Fruit fly (Drosophila melanogaster) ovary, adult (tissue): Measurements from ENCODE around the gene CG11158.
A peak's percentile ranks its signal among the peaks of the same experiment; 100 is the strongest.

Experiments used
- CG17801 ChIP-seq: fragments of 200-800 bp; optimal IDR thresholded peaks from 2 replicates; lab custom pipeline; 2019; ENCODE audit warnings: missing biosample characterization, mild to moderate bottlenecking, missing genetic modification characterization, moderate library complexity; ENCODE audit not compliant: partially characterized antibody

CG11158 gene

dm6 chrX:13649801-13650200 is 33.0 kb upstream of the CG11158 start:
- no peak for TF ChIP-seq CG17801 (GFP tag; lab: Kevin White, UChicago)

dm6 chrX:13651170-13651569 is 31.6 kb upstream of the CG11158 start:
- TF ChIP-seq CG17801 (GFP tag; lab: Kevin White, UChicago), result no peak

dm6 chrX:13667656-13668055 is 15.1 kb upstream of the CG11158 start, which contains the start of the genes DNAlig4 and CG11164:
TSS of gene DNAlig4 (minus strand) at chrX:13667811.
TSS of gene CG11164 (plus strand) at chrX:13668014.
- TF ChIP-seq CG17801 (GFP tag; lab: Kevin White, UChicago), result peak; percentile 20

dm6 chrX:13669366-13669765 is 13.4 kb upstream of the CG11158 start, which contains the start of gene CG15760:
TSS of gene CG15760 (plus strand) at chrX:13669699.
- no peak for TF ChIP-seq CG17801 (GFP tag; lab: Kevin White, UChicago)

- no peak for TF ChIP-seq CG17801 (GFP tag; lab: Kevin White, UChicago)
Measured at dm6 chrX:13670329-13670847, 12.4 kb upstream of the CG11158 start.

- TF ChIP-seq CG17801 (GFP tag; lab: Kevin White, UChicago), result no peak
Measured at dm6 chrX:13676458-13676944, 6.3 kb upstream of the CG11158 start, which contains the start of gene CG11162. TSS of gene CG11162 (plus strand) at chrX:13676894.

dm6 chrX:13677970-13678490 is 4.7 kb upstream of the CG11158 start:
- no peak for TF ChIP-seq CG17801 (GFP tag; lab: Kevin White, UChicago)

dm6 chrX:13679565-13679964 is 3.2 kb upstream of the CG11158 start:
- TF ChIP-seq CG17801 (GFP tag; lab: Kevin White, UChicago), result no peak

- TF ChIP-seq CG17801 (GFP tag; lab: Kevin White, UChicago), result no peak
Measured at dm6 chrX:13680262-13680661, 2.5 kb upstream of the CG11158 start, which contains the start of gene CG12177. TSS of gene CG12177 (minus strand) at chrX:13680500.

- TF ChIP-seq CG17801 (GFP tag; lab: Kevin White, UChicago), result no peak
Measured at dm6 chrX:13681906-13682305, 846 bp upstream of the CG11158 start.

- no peak for TF ChIP-seq CG17801 (GFP tag; lab: Kevin White, UChicago)
Measured at dm6 chrX:13691992-13692391, 9.2 kb downstream of the CG11158 start, which contains the start of gene Nna1. TSS of gene Nna1 (plus strand) at chrX:13692292.

- no peak for TF ChIP-seq CG17801 (GFP tag; lab: Kevin White, UChicago)
Measured at dm6 chrX:13698717-13699427, 16.1 kb downstream of the CG11158 start.

dm6 chrX:13699666-13700065 is 16.9 kb downstream of the CG11158 start:
- no peak for TF ChIP-seq CG17801 (GFP tag; lab: Kevin White, UChicago)

dm6 chrX:13717982-13718402 is 35.2 kb downstream of the CG11158 start, which contains the start of gene Nadsyn:
TSS of gene Nadsyn (minus strand) at chrX:13718285.
- TF ChIP-seq CG17801 (GFP tag; lab: Kevin White, UChicago), result peak; percentile 28

dm6 chrX:13721934-13722333 is 39.2 kb downstream of the CG11158 start, which contains the start of the genes Mrgn1 and mus101:
TSS of gene Mrgn1 (minus strand) at chrX:13721977.
TSS of gene mus101 (plus strand) at chrX:13722246.
- peak; percentile 38 for TF ChIP-seq CG17801 (GFP tag; lab: Kevin White, UChicago)
